Worm (Caenorhabditis elegans): ENCODE results near the gene set-13.
A peak's percentile ranks its signal among the peaks of the same experiment; 100 is the strongest.

The set-13 gene

DNA sequence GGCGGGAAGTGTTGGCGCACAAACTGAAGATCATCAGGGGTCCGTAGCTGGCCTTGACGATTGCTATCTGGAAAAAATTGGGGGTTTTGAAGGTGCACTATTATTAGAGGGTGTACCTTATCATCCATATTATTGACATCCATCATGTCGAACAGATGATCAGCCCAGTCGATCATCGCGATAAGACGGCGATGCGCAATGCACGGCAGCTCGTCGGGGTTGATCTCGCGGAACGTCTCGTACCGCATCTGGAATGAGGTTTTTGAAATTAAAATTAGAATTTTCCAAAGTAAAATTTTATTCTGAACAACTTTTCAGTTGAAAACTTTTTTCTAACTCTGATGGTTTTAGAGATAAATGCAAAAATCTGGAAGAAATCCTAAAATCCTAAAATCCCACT lies 18.8 kb upstream of the set-13 start:
- TF ChIP-seq nhr-2 (tag; optimal IDR thresholded peaks at IDR 0.05), result no peak
- peak; percentile 3 for TF ChIP-seq elt-1 (tag; optimal IDR thresholded peaks at IDR 0.05; ENCODE audit: borderline replicate concordance, insufficient read depth)

ce11 chrII:2800550-2801233 lies 16.1 kb upstream of the set-13 start, which contains the start of gene nhr-119:
Gene nhr-119 (minus strand): TSS chrII:2800600.
- TF ChIP-seq elt-1 (tag; optimal IDR thresholded peaks at IDR 0.05; ENCODE audit: borderline replicate concordance, insufficient read depth) (peak; percentile 95), M03D4.4 (tag; optimal IDR thresholded peaks at IDR 0.05) (no peak), bed-3 (GFP tag; optimal IDR thresholded peaks at IDR 0.05) (no peak), elt-3 (tag; optimal IDR thresholded peaks at IDR 0.05) (peak; percentile 94), ztf-11 (tag; optimal IDR thresholded peaks at IDR 0.05) (no peak), unc-120 (tag; optimal IDR thresholded peaks at IDR 0.05; ENCODE audit: poor library complexity, severe bottlenecking) (peak; percentile 6), nhr-237 (tag; optimal IDR thresholded peaks at IDR 0.05) (peak; percentile 33), unc-62 (GFP tag; optimal IDR thresholded peaks at IDR 0.05) (peak; percentile 79), ceh-43 (GFP tag; optimal IDR thresholded peaks at IDR 0.05) (no peak)

ce11 chrII:2801764-2802163 lies 15.0 kb upstream of the set-13 start:
- peak; percentile 2 for TF ChIP-seq lin-13 (tag; optimal IDR thresholded peaks at IDR 0.05)
- TF ChIP-seq elt-3 (tag; optimal IDR thresholded peaks at IDR 0.05), result no peak
- no peak for TF ChIP-seq nhr-28 (tag; optimal IDR thresholded peaks at IDR 0.05)
- TF ChIP-seq hlh-1 (tag; optimal IDR thresholded peaks at IDR 0.05), result no peak
- TF ChIP-seq snpc-4 (tag; optimal IDR thresholded peaks at IDR 0.05), result no peak
- no peak for TF ChIP-seq bed-3 (GFP tag; optimal IDR thresholded peaks at IDR 0.05)

DNA sequence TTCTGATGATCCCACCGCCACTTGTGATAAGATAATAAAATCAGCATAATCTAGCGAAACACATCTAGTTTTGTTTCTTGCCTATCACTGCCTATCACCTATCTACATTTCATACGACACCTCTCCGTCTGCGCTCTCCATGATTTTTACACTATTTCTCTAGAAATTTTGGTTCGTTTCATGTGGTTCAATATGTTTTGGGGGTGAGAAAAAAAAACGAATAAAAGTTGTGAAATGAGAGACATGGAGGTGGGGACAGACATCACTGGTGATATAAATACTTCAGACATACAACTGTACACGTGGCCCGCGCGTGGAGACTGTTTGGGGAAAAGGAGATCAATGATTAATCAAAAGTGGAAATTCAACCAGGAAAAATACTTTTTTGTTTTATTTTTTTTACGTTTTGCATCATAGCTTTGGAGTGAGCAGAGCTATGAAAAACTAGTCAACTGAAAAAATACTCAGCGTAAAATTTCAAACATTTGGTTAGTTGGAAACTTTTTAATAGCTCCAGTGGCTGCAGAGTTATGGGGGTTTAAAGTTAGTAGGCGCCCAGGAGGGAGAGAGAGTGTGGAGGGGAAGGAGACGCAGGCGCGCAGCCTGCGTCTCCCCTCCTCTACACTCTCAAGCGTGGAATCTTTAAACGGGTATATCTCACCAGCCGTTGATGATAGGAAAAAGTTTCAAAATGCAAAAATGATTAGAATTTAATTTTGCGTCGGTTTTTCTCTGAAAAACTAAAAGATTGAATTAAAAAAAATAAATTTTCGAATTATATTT lies 13.8 kb upstream of the set-13 start:
- TF ChIP-seq nhr-12 (tag; optimal IDR thresholded peaks at IDR 0.05) (no peak), cnd-1 (tag; optimal IDR thresholded peaks at IDR 0.05) (no peak), elt-1 (tag; optimal IDR thresholded peaks at IDR 0.05; ENCODE audit: borderline replicate concordance, insufficient read depth) (no peak), drap-1 (GFP tag; optimal IDR thresholded peaks at IDR 0.05) (no peak), blmp-1 (tag; optimal IDR thresholded peaks at IDR 0.05) (no peak), zip-8 (tag; optimal IDR thresholded peaks at IDR 0.05) (no peak), unc-39 (tag; optimal IDR thresholded peaks at IDR 0.05) (no peak), snpc-4 (tag; optimal IDR thresholded peaks at IDR 0.05) (no peak), mab-5 (tag; optimal IDR thresholded peaks at IDR 0.05) (no peak), ham-2 (GFP tag; optimal IDR thresholded peaks at IDR 0.05) (no peak), nhr-76 (tag; optimal IDR thresholded peaks at IDR 0.05) (no peak), mep-1 (tag; optimal IDR thresholded peaks at IDR 0.05) (no peak), unc-62 (GFP tag; optimal IDR thresholded peaks at IDR 0.05) (no peak), lsy-2 (tag; optimal IDR thresholded peaks at IDR 0.05) (no peak)

DNA sequence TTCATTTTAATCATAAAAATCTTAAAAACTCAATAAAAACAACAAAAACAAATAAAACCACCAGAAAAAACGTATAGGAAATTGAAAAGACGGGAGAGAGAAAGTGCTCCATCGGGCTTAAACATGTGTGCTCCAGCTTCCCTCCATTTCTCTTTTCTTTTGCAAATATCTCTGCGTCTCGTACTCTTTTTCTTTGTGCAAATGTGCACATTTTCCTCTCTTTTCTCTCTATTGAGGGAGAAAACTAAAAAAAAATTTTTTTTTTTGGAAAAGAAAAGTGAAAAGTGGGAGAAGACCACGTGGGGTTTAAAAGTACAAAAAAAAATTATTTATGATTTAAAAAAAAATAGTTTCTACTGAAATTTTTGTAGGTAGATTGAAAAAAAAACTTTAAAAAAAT lies 12.5 kb upstream of the set-13 start:
- no peak for TF ChIP-seq ham-2 (GFP tag; optimal IDR thresholded peaks at IDR 0.05)
- no peak for TF ChIP-seq blmp-1 (tag; optimal IDR thresholded peaks at IDR 0.05)
- no peak for TF ChIP-seq tbx-8 (GFP tag; optimal IDR thresholded peaks at IDR 0.05)
- TF ChIP-seq lin-13 (tag; optimal IDR thresholded peaks at IDR 0.05), result no peak
- peak; percentile 50 for TF ChIP-seq unc-120 (tag; optimal IDR thresholded peaks at IDR 0.05; ENCODE audit: poor library complexity, severe bottlenecking)
- no peak for TF ChIP-seq ceh-39 (tag; optimal IDR thresholded peaks at IDR 0.05)
- TF ChIP-seq nhr-28 (tag; optimal IDR thresholded peaks at IDR 0.05), result no peak
- no peak for TF ChIP-seq unc-39 (tag; optimal IDR thresholded peaks at IDR 0.05)
- TF ChIP-seq ces-1 (GFP tag; optimal IDR thresholded peaks at IDR 0.05), result peak; percentile 12
- no peak for TF ChIP-seq snpc-4 (tag; optimal IDR thresholded peaks at IDR 0.05)

- TF ChIP-seq nhr-2 (tag; optimal IDR thresholded peaks at IDR 0.05) (no peak), elt-3 (tag; optimal IDR thresholded peaks at IDR 0.05) (no peak), lin-13 (tag; optimal IDR thresholded peaks at IDR 0.05) (no peak), ceh-43 (GFP tag; optimal IDR thresholded peaks at IDR 0.05) (no peak)
Measured at ce11 chrII:2804949-2805348, 11.8 kb upstream of the set-13 start.

All from whole organism, mixed stage, embryonic.